Worm (Caenorhabditis elegans): ENCODE results near the gene ttr-11.

ttr-11 gene

DNA sequence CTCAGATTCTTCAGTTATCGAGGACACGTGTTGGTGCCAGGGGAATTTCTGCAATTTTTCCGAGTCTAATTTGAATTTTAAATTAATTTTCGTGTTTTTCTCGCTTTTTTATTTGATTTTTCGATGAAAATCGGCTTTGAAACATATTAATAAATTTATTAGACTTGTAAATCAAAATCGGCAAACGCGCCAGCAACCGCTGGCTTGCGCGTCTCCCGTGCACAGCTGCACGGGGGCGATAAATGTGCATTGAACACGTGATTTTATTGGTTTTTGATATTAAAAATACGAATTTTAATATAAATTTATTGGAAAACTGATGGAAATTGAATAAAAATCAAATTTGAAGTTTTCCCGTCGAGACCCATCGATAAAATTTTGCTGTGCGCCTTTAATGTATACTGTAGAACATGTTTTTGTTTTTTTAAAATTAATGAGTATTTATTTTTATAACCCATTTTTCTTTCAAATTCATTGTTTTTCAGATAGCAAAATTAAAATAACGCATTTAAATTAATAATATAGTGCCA is 22.5 kb upstream of the ttr-11 start, which contains the start of gene F26F2.7 (continued):
- TF ChIP-seq egrh-3 (GFP tag; IDR thresholded peaks at IDR 0.05) (peak; percentile 58; the same call in 1 of the 2 replicates), cebp-1 (GFP tag; IDR thresholded peaks at IDR 0.05) (0 out of 2 replicates have a peak, but pooled peaks have one; percentile 37), cebp-1 (tag; optimal IDR thresholded peaks at IDR 0.05) (peak; percentile 89), pbrm-1 (GFP tag; IDR thresholded peaks at IDR 0.05) (peak; percentile 93), ztf-26 (tag; optimal IDR thresholded peaks at IDR 0.05) (peak; percentile 76), xnd-1 (tag; optimal IDR thresholded peaks at IDR 0.05) (peak; percentile 100), snpc-1.1 (tag; optimal IDR thresholded peaks at IDR 0.05; ENCODE audit: insufficient read depth) (peak; percentile 41), snpc-1.3 (tag; optimal IDR thresholded peaks at IDR 0.05; ENCODE audit: insufficient read depth) (peak; percentile 44), mcd-1 (GFP tag; IDR thresholded peaks at IDR 0.05) (peak; percentile 88; the same call in 1 of the 2 replicates), ceh-91 (GFP tag; IDR thresholded peaks at IDR 0.05) (peak; percentile 87), F57C9.4 (tag; optimal IDR thresholded peaks at IDR 0.05) (peak; percentile 32), F22D6.2 (tag; optimal IDR thresholded peaks at IDR 0.05) (peak; percentile 28), dpl-1 (GFP tag; optimal IDR thresholded peaks at IDR 0.05) (peak; percentile 59), gei-17 (GFP tag; optimal IDR thresholded peaks at IDR 0.05) (peak; percentile 41), ztf-18 (tag; optimal IDR thresholded peaks at IDR 0.05) (peak; percentile 99), B0035.1 (tag; optimal IDR thresholded peaks at IDR 0.05) (peak; percentile 56), K11D2.4 (GFP tag; IDR thresholded peaks at IDR 0.05) (peak; percentile 79), ceh-79 (tag; optimal IDR thresholded peaks at IDR 0.05) (peak; percentile 29), Y56A3A.18 (GFP tag; IDR thresholded peaks at IDR 0.05) (peak; percentile 59; the same call in 1 of the 2 replicates), bed-2 (GFP tag; IDR thresholded peaks at IDR 0.05) (no peak), unc-130 (GFP tag; optimal IDR thresholded peaks at IDR 0.05) (peak; percentile 65), attf-6 (GFP tag; IDR thresholded peaks at IDR 0.05) (peak; percentile 79), lir-1 (GFP tag; conservative IDR thresholded peaks at IDR 0.05) (peak; percentile 80; the same call in 1 of the 2 replicates), madf-6 (GFP tag; IDR thresholded peaks at IDR 0.05) (peak; percentile 99), rec-8 (tag; optimal IDR thresholded peaks at IDR 0.05) (no peak), unc-62 (GFP tag; optimal IDR thresholded peaks at IDR 0.05) (no peak), chd-7 (tag; optimal IDR thresholded peaks at IDR 0.05) (peak; percentile 34), tlf-1 (GFP tag; optimal IDR thresholded peaks at IDR 0.05) (peak; percentile 92), tbp1 (GFP tag; optimal IDR thresholded peaks at IDR 0.05) (peak; percentile 72), Y79H2A.3 (GFP tag; conservative IDR thresholded peaks at IDR 0.05) (peak; percentile 29; the same call in 1 of the 2 replicates), F10E7.11 (tag; optimal IDR thresholded peaks at IDR 0.05) (peak; percentile 30), C17E4.6 (GFP tag; IDR thresholded peaks at IDR 0.05) (peak; percentile 50; the same call in 1 of the 2 replicates), sptf-2 (GFP tag; optimal IDR thresholded peaks at IDR 0.05) (peak; percentile 37), zfh-2 (GFP tag; conservative IDR thresholded peaks at IDR 0.05) (peak; percentile 80), snpc-3.4 (tag; optimal IDR thresholded peaks at IDR 0.05) (peak; percentile 50), him-1 (tag; optimal IDR thresholded peaks at IDR 0.05) (peak; percentile 77), ztf-25 (GFP tag; IDR thresholded peaks at IDR 0.05) (no peak), let-607 (tag; optimal IDR thresholded peaks at IDR 0.05) (peak; percentile 33 to 81), F37B4.10 (GFP tag; IDR thresholded peaks at IDR 0.05) (0 out of 2 replicates have a peak, but pooled peaks have one; percentile 20), Y53G8AR.9 (GFP tag; conservative IDR thresholded peaks at IDR 0.05) (peak; percentile 88), repo-1 (tag; optimal IDR thresholded peaks at IDR 0.05) (peak; percentile 89)

Measured in whole organism, young adult.